Worm (Caenorhabditis elegans) whole organism, L2 larva: ENCODE results near the gene gnrr-4.

Source experiments
- lin-13 ChIP-seq: fragments of 150-350 bp; optimal IDR thresholded peaks from 2 replicates; lab custom pipeline; 2014; ENCODE audit warnings: missing biosample characterization, missing genetic modification reagents, missing genetic modification characterization
- nhr-25 ChIP-seq: fragments of 150-350 bp; sonication (generic microtip); optimal IDR thresholded peaks from 3 replicates; lab custom pipeline; 2014; ENCODE audit warnings: missing biosample characterization, missing genetic modification characterization

DNA sequence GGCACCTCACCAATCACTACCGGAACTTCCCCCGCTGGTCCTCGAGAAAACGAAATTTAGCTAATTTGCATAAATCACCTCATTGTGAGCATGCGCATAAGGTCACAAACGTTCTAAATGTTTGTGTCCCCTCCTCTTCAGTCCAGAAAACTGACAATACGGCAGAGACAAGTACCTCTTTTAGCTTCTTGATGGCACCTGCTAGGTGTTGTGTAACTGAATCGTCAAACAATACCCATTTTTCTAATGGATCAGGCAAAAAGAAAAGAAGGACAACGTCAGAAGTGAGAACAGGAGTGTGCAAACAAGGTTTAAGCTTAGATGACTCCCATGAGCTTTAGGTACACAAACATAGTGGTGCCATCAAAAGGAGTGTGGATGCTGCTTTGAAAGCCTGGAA, 43.6 kb downstream of the gnrr-4 start:
- TF ChIP-seq nhr-25 (no peak), lin-13 (GFP tag; lab: Kevin White, UChicago) (no peak)
